Worm (Caenorhabditis elegans) whole organism, dauer: ENCODE results near the gene cylc-1.
"Not testable (repeated sequence)": the region's sequence is repeated elsewhere in the genome, so short reads cannot be mapped to it uniquely, and the experiment has no call there.

Source experiments
- unc-62 ChIP-seq: sonication (generic microtip); optimal IDR thresholded peaks from 2 replicates; lab custom pipeline; 2017; ENCODE audit warnings: missing biosample characterization, missing genetic modification reagents, missing genetic modification characterization

Gene cylc-1

ce11 chrIV:5225277-5225822 is at the start of gene cylc-1:
cylc-1 (minus strand) TSS chrIV:5225772.
- not testable (repeated sequence) for TF ChIP-seq unc-62

- no peak for TF ChIP-seq unc-62
These were observed 48.6 kb upstream of the cylc-1 start, which contains the start of gene slfl-4 for ce11 chrIV:5274123-5274581. slfl-4 (plus strand) TSS chrIV:5274531.

- TF ChIP-seq unc-62, result no peak
These were observed 47.8 kb upstream of the cylc-1 start for ce11 chrIV:5273385-5273784.

- TF ChIP-seq unc-62, result no peak
These were observed 46.9 kb upstream of the cylc-1 start, which contains the start of gene F36H12.3 for ce11 chrIV:5272518-5272917. F36H12.3 (plus strand) TSS chrIV:5272818.

ce11 chrIV:5268803-5269202 is 43.2 kb upstream of the cylc-1 start, which contains the start of gene F36H12.4:
F36H12.4 (plus strand) TSS chrIV:5269103.
- no peak for TF ChIP-seq unc-62

ce11 chrIV:5266474-5266873 is 40.9 kb upstream of the cylc-1 start, which contains the start of gene F36H12.5:
F36H12.5 (plus strand) TSS chrIV:5266774.
- TF ChIP-seq unc-62, result no peak

- TF ChIP-seq unc-62, result not testable (repeated sequence)
These were observed 34.7 kb upstream of the cylc-1 start, which contains the start of gene msp-19 for ce11 chrIV:5260289-5260688. msp-19 (plus strand) TSS chrIV:5260589.

- not testable (repeated sequence) for TF ChIP-seq unc-62
These were observed 32.8 kb upstream of the cylc-1 start, which contains the start of gene ttbk-2.1 for ce11 chrIV:5258385-5258784. ttbk-2.1 (plus strand) TSS chrIV:5258685.

- not testable (repeated sequence) for TF ChIP-seq unc-62
These were observed 31.2 kb upstream of the cylc-1 start, which contains the start of gene F36H12.9 for ce11 chrIV:5256731-5257130. F36H12.9 (plus strand) TSS chrIV:5257031.

ce11 chrIV:5254678-5255077 is 29.1 kb upstream of the cylc-1 start, which contains the start of gene F36H12.10:
F36H12.10 (minus strand) TSS chrIV:5254778.
- TF ChIP-seq unc-62, result not testable (repeated sequence)

ce11 chrIV:5230530-5230929 is 5.0 kb upstream of the cylc-1 start, which contains the start of gene thn-5:
thn-5 (plus strand) TSS chrIV:5230830.
- no peak for TF ChIP-seq unc-62

ce11 chrIV:5228619-5229018 is 3.0 kb upstream of the cylc-1 start, which contains the start of gene thn-6:
thn-6 (plus strand) TSS chrIV:5228919.
- TF ChIP-seq unc-62, result no peak

- TF ChIP-seq unc-62, result not testable (repeated sequence)
These were observed 980 bp upstream of the cylc-1 start, which contains the start of gene nsph-4.1 for ce11 chrIV:5226552-5226951. nsph-4.1 (plus strand) TSS chrIV:5226852.

- TF ChIP-seq unc-62, result no peak
These were observed 1.3 kb downstream of the cylc-1 start, which contains the start of gene Y59E9AL.8 for ce11 chrIV:5224238-5224637. Y59E9AL.8 (minus strand) TSS chrIV:5224338.

- no peak for TF ChIP-seq unc-62
These were observed 3.9 kb downstream of the cylc-1 start for ce11 chrIV:5221721-5222120.

- not testable (repeated sequence) for TF ChIP-seq unc-62
These were observed 7.1 kb downstream of the cylc-1 start, which contains the start of gene nsph-4.2 for ce11 chrIV:5218496-5218895. nsph-4.2 (plus strand) TSS chrIV:5218796.

ce11 chrIV:5216349-5216748 is 9.2 kb downstream of the cylc-1 start:
- no peak for TF ChIP-seq unc-62

- no peak for TF ChIP-seq unc-62
These were observed 10.5 kb downstream of the cylc-1 start, which contains the start of gene Y59E9AL.4 for ce11 chrIV:5215092-5215491. Y59E9AL.4 (minus strand) TSS chrIV:5215192.
